Worm (Caenorhabditis elegans): ENCODE data around the gene F31E8.5.

The F31E8.5 gene

ce11 chrII:6807162-6807561, at the start of gene F31E8.5:
Gene F31E8.5, minus strand, starts transcription at chrII:6807262.
- TF ChIP-seq ceh-24 (tag; optimal IDR thresholded peaks at IDR 0.05) (no peak), hlh-15 (tag; optimal IDR thresholded peaks at IDR 0.05) (no peak), elt-2 (tag; optimal IDR thresholded peaks at IDR 0.05) (no peak), ceh-22 (tag; optimal IDR thresholded peaks at IDR 0.05) (no peak), ets-4 (tag; optimal IDR thresholded peaks at IDR 0.05) (no peak), hlh-6 (tag; optimal IDR thresholded peaks at IDR 0.05) (no peak), pqm-1 (tag; optimal IDR thresholded peaks at IDR 0.05) (no peak), F13H6.1 (tag; optimal IDR thresholded peaks at IDR 0.05) (no peak), pat-9 (tag; optimal IDR thresholded peaks at IDR 0.05) (no peak), dmd-4 (tag; optimal IDR thresholded peaks at IDR 0.05; ENCODE audit: borderline replicate concordance) (no peak), sdc-2 (tag; optimal IDR thresholded peaks at IDR 0.05) (no peak), syd-9 (tag; optimal IDR thresholded peaks at IDR 0.05) (no peak), ttx-3 (tag; optimal IDR thresholded peaks at IDR 0.05) (no peak), T23F11.4 (GFP tag; optimal IDR thresholded peaks at IDR 0.05) (no peak), unc-42 (tag; optimal IDR thresholded peaks at IDR 0.05) (no peak)

ce11 chrII:6853059-6853466, 46.0 kb upstream of the F31E8.5 start:
- TF ChIP-seq ceh-14 (tag; optimal IDR thresholded peaks at IDR 0.05) (peak; percentile 39), nfya-1 (tag; optimal IDR thresholded peaks at IDR 0.05) (peak; percentile 64), elt-4 (tag; optimal IDR thresholded peaks at IDR 0.05) (no peak), pag-3 (tag; optimal IDR thresholded peaks at IDR 0.05; ENCODE audit: borderline replicate concordance) (no peak), npax-4 (tag; optimal IDR thresholded peaks at IDR 0.05) (peak; percentile 40), tbx-7 (tag; optimal IDR thresholded peaks at IDR 0.05) (peak; percentile 62), ceh-31 (tag; optimal IDR thresholded peaks at IDR 0.05) (peak; percentile 73), unc-55 (GFP tag; optimal IDR thresholded peaks at IDR 0.05) (peak; percentile 14), pros-1 (tag; optimal IDR thresholded peaks at IDR 0.05) (peak; percentile 5), ceh-45 (GFP tag; IDR thresholded peaks at IDR 0.05) (peak; percentile 74), fax-1 (tag; optimal IDR thresholded peaks at IDR 0.05) (peak; percentile 68), hlh-6 (tag; optimal IDR thresholded peaks at IDR 0.05) (peak; percentile 79), T23F11.4 (GFP tag; optimal IDR thresholded peaks at IDR 0.05) (peak; percentile 84), C38D4.7 (GFP tag; optimal IDR thresholded peaks at IDR 0.05) (peak; percentile 78), ets-4 (tag; optimal IDR thresholded peaks at IDR 0.05) (peak; percentile 4), che-1 (tag; optimal IDR thresholded peaks at IDR 0.05) (peak; percentile 75), pat-9 (tag; optimal IDR thresholded peaks at IDR 0.05) (peak; percentile 83), syd-9 (tag; optimal IDR thresholded peaks at IDR 0.05) (peak; percentile 67), ceh-19 (GFP tag; optimal IDR thresholded peaks at IDR 0.05) (peak; percentile 89), dmd-4 (tag; optimal IDR thresholded peaks at IDR 0.05; ENCODE audit: borderline replicate concordance) (peak; percentile 76), gmeb-2 (tag; optimal IDR thresholded peaks at IDR 0.05) (peak; percentile 71), hlh-8 (tag; optimal IDR thresholded peaks at IDR 0.05) (peak; percentile 83), ceh-24 (tag; optimal IDR thresholded peaks at IDR 0.05) (peak; percentile 29), ceh-22 (tag; optimal IDR thresholded peaks at IDR 0.05) (no peak), ttx-3 (tag; optimal IDR thresholded peaks at IDR 0.05) (peak; percentile 85), fkh-6 (tag; optimal IDR thresholded peaks at IDR 0.05) (peak; percentile 80), fkh-10 (GFP tag; optimal IDR thresholded peaks at IDR 0.05) (peak; percentile 66), Y22D7AL.16 (tag; optimal IDR thresholded peaks at IDR 0.05) (peak; percentile 68), dve-1 (tag; optimal IDR thresholded peaks at IDR 0.05) (peak; percentile 64), sox-4 (tag; optimal IDR thresholded peaks at IDR 0.05) (peak; percentile 76), hlh-13 (GFP tag; optimal IDR thresholded peaks at IDR 0.05) (peak; percentile 68), zip-5 (tag; optimal IDR thresholded peaks at IDR 0.05) (peak; percentile 35), elt-2 (tag; optimal IDR thresholded peaks at IDR 0.05) (peak; percentile 92), madf-2 (tag; optimal IDR thresholded peaks at IDR 0.05) (peak; percentile 76), mec-3 (tag; optimal IDR thresholded peaks at IDR 0.05; ENCODE audit: borderline replicate concordance) (no peak), pax-1 (tag; optimal IDR thresholded peaks at IDR 0.05) (no peak), tbx-2 (tag; optimal IDR thresholded peaks at IDR 0.05) (peak; percentile 83), ceh-18 (tag; optimal IDR thresholded peaks at IDR 0.05) (peak; percentile 72), ceh-30 (tag; optimal IDR thresholded peaks at IDR 0.05) (no peak), pqm-1 (tag; optimal IDR thresholded peaks at IDR 0.05) (no peak), sox-2 (GFP tag; IDR thresholded peaks at IDR 0.05) (peak; percentile 78), sdc-2 (tag; optimal IDR thresholded peaks at IDR 0.05) (peak; percentile 72), K09A11.1 (tag; optimal IDR thresholded peaks at IDR 0.05; ENCODE audit: insufficient read depth) (peak; percentile 50), C08G9.2 (tag; optimal IDR thresholded peaks at IDR 0.05) (peak; percentile 66), odd-2 (tag; optimal IDR thresholded peaks at IDR 0.05) (peak; percentile 49), eyg-1 (tag; optimal IDR thresholded peaks at IDR 0.05) (peak; percentile 77)
